Worm (Caenorhabditis elegans) whole organism, L4 larva: ENCODE results near the gene C53A3.3.
"Not testable (repeated sequence)": the region's sequence is repeated elsewhere in the genome, so short reads cannot be mapped to it uniquely, and the experiment has no call there.

Source experiments
- ctbp-1 ChIP-seq: fragments of 200-800 bp; sonication (Bioruptor generic); IDR thresholded peaks from 2 replicates; pipeline ENCODE4 v1.3.6; 2022; ENCODE audit warnings: missing genetic modification reagents, missing genetic modification characterization, missing compliant biosample characterization
- dpl-1 ChIP-seq: fragments of 150-350 bp; optimal IDR thresholded peaks from 2 replicates; lab custom pipeline; 2014; ENCODE audit warnings: missing biosample characterization, missing genetic modification reagents, missing genetic modification characterization
- dve-1 ChIP-seq: sonication (generic microtip); optimal IDR thresholded peaks from 2 replicates; lab custom pipeline; 2017; ENCODE audit warnings: antibody characterized with exemption, mild to moderate bottlenecking, missing genetic modification characterization, missing compliant biosample characterization; ENCODE audit not compliant: insufficient read depth
- madf-9 ChIP-seq: fragments of 200-800 bp; sonication (Bioruptor generic); conservative IDR thresholded peaks from 2 replicates; pipeline ENCODE4 v1.3.6; 2022; ENCODE audit warnings: missing genetic modification reagents, missing genetic modification characterization, missing compliant biosample characterization
- saeg-2 ChIP-seq: fragments of 200-800 bp; sonication (Bioruptor generic); IDR thresholded peaks from 2 replicates; pipeline ENCODE4 v1.3.6; 2022; ENCODE audit warnings: missing genetic modification reagents, missing genetic modification characterization, missing compliant biosample characterization
- unc-39 ChIP-seq: sonication (generic microtip); optimal IDR thresholded peaks from 2 replicates; lab custom pipeline; 2017; ENCODE audit warnings: missing biosample characterization, missing genetic modification characterization

ce11 chrV:5755203-5755693, 1.0 kb upstream of the C53A3.3 start, which contains the start of gene K09H11.11:
- not testable (repeated sequence) for TF ChIP-seq dve-1 (tag; lab: Kevin White, UChicago); ctbp-1; unc-39; dpl-1 (GFP tag; lab: Kevin White, UChicago); madf-9 (GFP tag; lab: Robert Waterston, UW); saeg-2 (GFP tag; lab: Robert Waterston, UW)
